Fruit fly (Drosophila melanogaster) whole organism, wandering third instar larva: Measurements from ENCODE around the gene CG3191.

Experiments used
- Abd-B ChIP-seq: fragments of >200 bp; optimal IDR thresholded peaks from 2 replicates; lab custom pipeline; 2017; ENCODE audit warnings: missing biosample characterization, missing genetic modification characterization
- CG32264 ChIP-seq: fragments of 200-800 bp; sonication (Bioruptor generic); optimal IDR thresholded peaks from 2 replicates; lab custom pipeline; 2016; ENCODE audit warnings: missing biosample characterization, missing genetic modification characterization
- CG9705 ChIP-seq: fragments of 200-800 bp; sonication (Bioruptor generic); optimal IDR thresholded peaks from 2 replicates; lab custom pipeline; 2018; ENCODE audit warnings: missing biosample characterization, mild to moderate bottlenecking, missing genetic modification characterization
- CrebA ChIP-seq: fragments of 200-800 bp; sonication (Bioruptor generic); optimal IDR thresholded peaks from 2 replicates; lab custom pipeline; 2016; ENCODE audit warnings: missing biosample characterization, mild to moderate bottlenecking, missing genetic modification characterization, borderline replicate concordance
- Dfd ChIP-seq: fragments of >200 bp; optimal IDR thresholded peaks from 2 replicates; lab custom pipeline; 2017; ENCODE audit warnings: missing biosample characterization, missing genetic modification characterization
- Dif ChIP-seq: fragments of 200-275, 200-300 bp; sonication (Bioruptor generic); optimal IDR thresholded peaks from 2 replicates; lab custom pipeline; 2018; ENCODE audit warnings: missing biosample characterization, missing genetic modification characterization; ENCODE audit not compliant: partially characterized antibody
- HLH106 ChIP-seq: fragments of 200-800 bp; optimal IDR thresholded peaks from 3 replicates; lab custom pipeline; 2019; ENCODE audit warnings: missing biosample characterization, mild to moderate bottlenecking, missing genetic modification characterization, moderate library complexity
- Hnf4 ChIP-seq: fragments of 200-800 bp; sonication (Bioruptor generic); optimal IDR thresholded peaks from 2 replicates; lab custom pipeline; 2016; ENCODE audit warnings: missing biosample characterization, mild to moderate bottlenecking, missing genetic modification characterization
- Hr78 ChIP-seq: fragments of >200 bp; optimal IDR thresholded peaks from 2 replicates; lab custom pipeline; 2017; ENCODE audit warnings: missing biosample characterization, missing genetic modification characterization
- Hr83 ChIP-seq: fragments of 200-300 bp; sonication (Bioruptor generic); optimal IDR thresholded peaks from 2 replicates; lab custom pipeline; 2016; ENCODE audit warnings: missing biosample characterization, mild to moderate bottlenecking, missing genetic modification characterization, moderate library complexity; ENCODE audit not compliant: poor library complexity, severe bottlenecking
- Jra ChIP-seq: sonication (Bioruptor generic); optimal IDR thresholded peaks from 2 replicates; lab custom pipeline; 2016; ENCODE audit warnings: missing biosample characterization, missing genetic modification characterization
- Mio ChIP-seq: sonication (Bioruptor generic); optimal IDR thresholded peaks from 2 replicates; lab custom pipeline; 2016; ENCODE audit warnings: missing biosample characterization, missing genetic modification characterization
- Rel ChIP-seq, 2 experiments: fragments of 200-800 bp; sonication (Bioruptor generic) in 1 of 2; optimal IDR thresholded peaks; 2 replicates in 1 of 2; 3 replicates in 1 of 2; lab custom pipeline; 2016 to 2019; ENCODE audit warnings: mild to moderate bottlenecking in 2 of 2, missing biosample characterization in 2 of 2, missing genetic modification characterization in 2 of 2, moderate library complexity in 1 of 2
- Sp1 ChIP-seq: fragments of 200-800 bp; sonication (Bioruptor generic); optimal IDR thresholded peaks from 3 replicates; lab custom pipeline; 2019; ENCODE audit warnings: missing biosample characterization, mild to moderate bottlenecking, missing genetic modification characterization, moderate library complexity
- Vsx2 ChIP-seq: fragments of 200-300, 225-300 bp; sonication (Bioruptor generic); optimal IDR thresholded peaks from 2 replicates; lab custom pipeline; 2018; ENCODE audit warnings: missing biosample characterization, missing genetic modification characterization; ENCODE audit not compliant: partially characterized antibody
- br ChIP-seq: fragments of 200-800 bp; sonication (Bioruptor generic); optimal IDR thresholded peaks from 2 replicates; lab custom pipeline; 2016; ENCODE audit warnings: missing biosample characterization, missing genetic modification characterization
- brk ChIP-seq: fragments of 200-800 bp; sonication (Bioruptor generic); optimal IDR thresholded peaks from 2 replicates; lab custom pipeline; 2016; ENCODE audit warnings: missing biosample characterization, mild to moderate bottlenecking, missing genetic modification characterization
- dl ChIP-seq, 2 experiments: fragments of 175-275, 200-275 bp in 1 of 2; fragments of 200-275 bp in 1 of 2; sonication (Bioruptor generic); optimal IDR thresholded peaks; lab custom pipeline; 2018; ENCODE audit warnings: mild to moderate bottlenecking in 2 of 2, missing biosample characterization in 2 of 2, missing genetic modification characterization in 2 of 2, moderate library complexity in 2 of 2; ENCODE audit not compliant: partially characterized antibody in 2 of 2, insufficient read depth in 1 of 2
- dmrt93B ChIP-seq: fragments of 200-800 bp; sonication (Bioruptor generic); optimal IDR thresholded peaks from 2 replicates; lab custom pipeline; 2018; ENCODE audit warnings: missing biosample characterization, mild to moderate bottlenecking, missing genetic modification characterization
- dsf ChIP-seq: sonication (Bioruptor generic); optimal IDR thresholded peaks from 2 replicates; lab custom pipeline; 2016; ENCODE audit warnings: missing biosample characterization, missing genetic modification characterization, borderline replicate concordance
- ey ChIP-seq: fragments of 200-800 bp; sonication (Bioruptor generic); optimal IDR thresholded peaks from 2 replicates; lab custom pipeline; 2016; ENCODE audit warnings: missing biosample characterization, missing genetic modification characterization
- foxo ChIP-seq, 2 experiments: fragments of 200-800 bp; sonication (Bioruptor generic); optimal IDR thresholded peaks; 2 replicates in 1 of 2; 3 replicates in 1 of 2; lab custom pipeline; 2016 to 2017; ENCODE audit warnings: missing biosample characterization in 2 of 2, missing genetic modification characterization in 2 of 2
- fru ChIP-seq: fragments of 200-800 bp; sonication (Bioruptor generic); optimal IDR thresholded peaks from 3 replicates; lab custom pipeline; 2016; ENCODE audit warnings: missing biosample characterization, mild to moderate bottlenecking, missing genetic modification characterization
- h ChIP-seq: fragments of 200-800 bp; sonication (Bioruptor generic); optimal IDR thresholded peaks from 3 replicates; lab custom pipeline; 2016; ENCODE audit warnings: missing biosample characterization, mild to moderate bottlenecking, missing genetic modification characterization
- jim ChIP-seq: fragments of 175-275, 200-325 bp; sonication (Bioruptor generic); optimal IDR thresholded peaks from 2 replicates; lab custom pipeline; 2016; ENCODE audit warnings: missing biosample characterization, mild to moderate bottlenecking, missing genetic modification characterization
- lola ChIP-seq: fragments of >200 bp; optimal IDR thresholded peaks from 2 replicates; lab custom pipeline; 2017; ENCODE audit warnings: missing biosample characterization, missing genetic modification characterization
- pan ChIP-seq: fragments of >200 bp; optimal IDR thresholded peaks from 2 replicates; lab custom pipeline; 2017
- psq ChIP-seq: fragments of 200-800 bp; sonication (Bioruptor generic); optimal IDR thresholded peaks from 3 replicates; lab custom pipeline; 2017; ENCODE audit warnings: missing biosample characterization, mild to moderate bottlenecking, missing genetic modification characterization, moderate library complexity
- sage ChIP-seq: fragments of 200-800 bp; sonication (Bioruptor generic); optimal IDR thresholded peaks from 2 replicates; lab custom pipeline; 2016; ENCODE audit warnings: missing biosample characterization, mild to moderate bottlenecking, missing genetic modification characterization
- sv ChIP-seq: fragments of 200-800 bp; sonication (Bioruptor generic); optimal IDR thresholded peaks from 3 replicates; lab custom pipeline; 2016; ENCODE audit warnings: missing biosample characterization, missing genetic modification characterization
- tai ChIP-seq: sonication (Bioruptor generic); optimal IDR thresholded peaks from 2 replicates; lab custom pipeline; 2016; ENCODE audit warnings: missing biosample characterization, missing genetic modification characterization
- usp ChIP-seq: fragments of >200 bp; optimal IDR thresholded peaks from 2 replicates; lab custom pipeline; 2017; ENCODE audit warnings: missing biosample characterization, missing genetic modification characterization
- woc ChIP-seq: sonication (Bioruptor generic); optimal IDR thresholded peaks from 2 replicates; lab custom pipeline; 2016; ENCODE audit warnings: missing biosample characterization, mild to moderate bottlenecking, missing genetic modification characterization

Gene CG3191

DNA sequence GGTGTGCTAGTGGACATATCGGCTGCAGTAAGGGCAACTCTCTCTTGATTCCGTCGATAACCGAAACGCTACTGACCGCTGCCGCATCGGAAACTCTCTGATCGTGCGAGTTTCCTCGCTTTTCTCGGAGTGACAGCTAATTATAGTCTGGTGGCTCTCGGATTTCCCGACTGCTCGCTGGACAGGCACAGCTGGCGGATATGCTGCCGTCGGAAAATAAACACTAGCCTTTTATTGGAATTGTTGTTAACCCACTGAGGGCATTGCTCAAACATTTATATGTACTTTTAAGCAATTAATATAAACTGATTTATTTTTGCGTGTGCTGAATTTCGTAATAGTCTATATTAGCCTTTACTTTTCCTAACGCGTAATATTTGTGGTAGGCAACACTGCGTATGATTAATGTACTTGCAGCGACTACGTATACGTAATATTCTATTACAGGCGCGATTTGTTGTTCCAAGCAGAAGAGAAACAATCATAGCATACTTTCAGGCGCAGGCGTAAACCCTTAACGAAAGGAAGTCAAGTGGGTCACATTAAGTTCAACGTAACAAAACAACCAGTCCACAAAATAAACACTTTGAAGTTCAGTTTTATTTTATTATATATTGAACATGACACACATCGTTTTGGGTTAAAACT is 37.9 kb downstream of the CG3191 start, which contains the start of gene SmydA-8:
Gene SmydA-8 (minus strand): TSS at position 51 of the 648 bp plus-strand sequence.
- TF ChIP-seq sv (GFP tag; lab: Kevin White, UChicago) = no peak
- no peak for TF ChIP-seq brk (GFP tag; lab: Kevin White, UChicago)
- no peak for TF ChIP-seq CG32264 (GFP tag; lab: Kevin White, UChicago)
- no peak for TF ChIP-seq Dfd (GFP tag; lab: Kevin White, UChicago)
- no peak for TF ChIP-seq Rel (GFP tag; optimal IDR thresholded peaks at IDR 0.05; lab: Kevin White, UChicago)
- no peak for TF ChIP-seq Rel (tag; optimal IDR thresholded peaks at IDR 0.05; lab: Kevin White, UChicago)
- no peak for TF ChIP-seq Dif
- no peak for TF ChIP-seq lola (GFP tag; lab: Kevin White, UChicago)
- TF ChIP-seq Vsx2 = no peak
- TF ChIP-seq Jra (GFP tag; lab: Kevin White, UChicago) = no peak
- no peak for TF ChIP-seq Hnf4 (GFP tag; lab: Kevin White, UChicago)
- no peak for TF ChIP-seq CG9705 (GFP tag; lab: Kevin White, UChicago)
- TF ChIP-seq sage (GFP tag; lab: Kevin White, UChicago) = no peak
- TF ChIP-seq dl (GFP tag; optimal IDR thresholded peaks at IDR 0.05; lab: Kevin White, UChicago; ENCODE audit: insufficient read depth in 1 of 2, partially characterized antibody in 2 of 2) = no peak

dm6 chrX:2212327-2212820 is 39.4 kb downstream of the CG3191 start:
- TF ChIP-seq sage (GFP tag; lab: Kevin White, UChicago) (no peak), fru (GFP tag; lab: Kevin White, UChicago) (peak; percentile 36), Rel (GFP tag; optimal IDR thresholded peaks at IDR 0.05; lab: Kevin White, UChicago) (no peak), Rel (tag; optimal IDR thresholded peaks at IDR 0.05; lab: Kevin White, UChicago) (peak; percentile 65), foxo (GFP tag; optimal IDR thresholded peaks at IDR 0.05; lab: Kevin White, UChicago) (peak in 1 of 2 experiments; percentile 23), HLH106 (tag; lab: Kevin White, UChicago) (peak; percentile 36), Mio (GFP tag; lab: Kevin White, UChicago) (no peak), h (GFP tag; lab: Kevin White, UChicago) (peak; percentile 15)

dm6 chrX:2208641-2209241 is 43.1 kb downstream of the CG3191 start:
- TF ChIP-seq Vsx2 (no peak), ey (GFP tag; lab: Kevin White, UChicago) (no peak), woc (GFP tag; lab: Kevin White, UChicago) (no peak), dsf (no peak), Abd-B (no peak), Dfd (GFP tag; lab: Kevin White, UChicago) (no peak), CG32264 (GFP tag; lab: Kevin White, UChicago) (no peak), sage (GFP tag; lab: Kevin White, UChicago) (no peak), foxo (GFP tag; optimal IDR thresholded peaks at IDR 0.05; lab: Kevin White, UChicago) (no peak), Dif (no peak), CrebA (GFP tag; lab: Kevin White, UChicago) (no peak), Hr83 (GFP tag; lab: Kevin White, UChicago) (no peak), Jra (GFP tag; lab: Kevin White, UChicago) (no peak), usp (GFP tag; lab: Kevin White, UChicago) (no peak), h (GFP tag; lab: Kevin White, UChicago) (no peak), psq (GFP tag; lab: Kevin White, UChicago) (no peak), pan (no peak), dmrt93B (no peak), sv (GFP tag; lab: Kevin White, UChicago) (no peak)

DNA sequence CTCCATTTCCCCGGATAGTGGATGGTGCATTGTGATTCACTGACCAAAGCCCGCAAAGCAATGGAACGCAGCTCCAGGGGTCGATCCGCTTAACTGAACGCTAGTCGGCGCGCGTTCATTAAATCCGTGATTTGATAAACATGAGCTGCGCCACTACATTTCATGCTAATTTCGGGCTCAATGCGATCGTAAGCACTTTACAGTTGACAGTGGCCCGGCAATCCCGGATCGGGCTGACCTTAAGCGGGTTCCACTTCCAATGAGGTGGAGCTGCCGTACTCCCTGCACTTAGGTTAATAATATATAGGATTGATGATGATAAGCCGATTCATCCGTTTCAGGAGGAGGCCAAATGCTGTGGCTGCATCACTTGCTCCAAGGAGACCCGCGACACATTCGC is 48.0 kb downstream of the CG3191 start, which contains the start of gene FarO:
Gene FarO (minus strand): TSS at position 101 of the 400 bp plus-strand sequence.
- TF ChIP-seq jim (no peak), Sp1 (no peak), tai (GFP tag; lab: Kevin White, UChicago) (no peak), HLH106 (tag; lab: Kevin White, UChicago) (no peak), Mio (GFP tag; lab: Kevin White, UChicago) (no peak), psq (GFP tag; lab: Kevin White, UChicago) (no peak), foxo (GFP tag; optimal IDR thresholded peaks at IDR 0.05; lab: Kevin White, UChicago) (no peak), Rel (GFP tag; optimal IDR thresholded peaks at IDR 0.05; lab: Kevin White, UChicago) (no peak), Rel (tag; optimal IDR thresholded peaks at IDR 0.05; lab: Kevin White, UChicago) (no peak), woc (GFP tag; lab: Kevin White, UChicago) (no peak), Hr78 (GFP tag; lab: Kevin White, UChicago) (no peak), br (GFP tag; lab: Kevin White, UChicago) (no peak), CrebA (GFP tag; lab: Kevin White, UChicago) (no peak), Abd-B (no peak), brk (GFP tag; lab: Kevin White, UChicago) (no peak)
